Fruit fly (Drosophila melanogaster): Measurements from ENCODE around the gene CG4497.

dm6 chr2L:7165832-7166231 lies 28.6 kb downstream of the CG4497 start:
- TF ChIP-seq Dll (optimal IDR thresholded peaks at IDR 0.05) (no peak), usp (GFP tag; optimal IDR thresholded peaks at IDR 0.05) (no peak)

All from whole organism.